Fruit fly (Drosophila melanogaster): ENCODE results near the gene ttk.

ttk gene

dm6 chr3R:31744044-31744652 lies 30.5 kb downstream of the ttk start, which contains the start of gene CG1896 (continued):
- peak; percentile 59; the same call in 1 of the 2 replicates for TF ChIP-seq CG6689 (GFP tag; IDR thresholded peaks at IDR 0.05)
- peak; percentile 63 for TF ChIP-seq kah (GFP tag; optimal IDR thresholded peaks at IDR 0.05)
- TF ChIP-seq tap (tag; optimal IDR thresholded peaks at IDR 0.05) = no peak
- TF ChIP-seq Bteb2 (GFP tag; optimal IDR thresholded peaks at IDR 0.05) = no peak
- no peak for TF ChIP-seq Ets97D (GFP tag; optimal IDR thresholded peaks at IDR 0.05)
- TF ChIP-seq her (GFP tag; optimal IDR thresholded peaks at IDR 0.05) = no peak
- TF ChIP-seq phol (tag; optimal IDR thresholded peaks at IDR 0.05) = peak; percentile 53
- no peak for TF ChIP-seq sima (GFP tag; optimal IDR thresholded peaks at IDR 0.05)
- TF ChIP-seq Xbp1 (GFP tag; optimal IDR thresholded peaks at IDR 0.05) = peak; percentile 43
- TF ChIP-seq seq (GFP tag; IDR thresholded peaks at IDR 0.05) = peak; percentile 71
- no peak for TF ChIP-seq CG14965 (GFP tag; optimal IDR thresholded peaks at IDR 0.05; ENCODE audit: borderline replicate concordance)
- TF ChIP-seq ssp (GFP tag; IDR thresholded peaks at IDR 0.05) = peak; percentile 24; the same call in 1 of the 2 replicates
- no peak for TF ChIP-seq CG13624 (GFP tag; optimal IDR thresholded peaks at IDR 0.05)
- peak; percentile 16 for TF ChIP-seq gcm (GFP tag; optimal IDR thresholded peaks at IDR 0.05)
- TF ChIP-seq chinmo (GFP tag; IDR thresholded peaks at IDR 0.05; ENCODE audit: partially characterized antibody) = no peak
- peak; percentile 29 for TF ChIP-seq grau (tag; optimal IDR thresholded peaks at IDR 0.05)
- peak; percentile 69; the same call in 2 of the 3 replicates for TF ChIP-seq so (GFP tag; IDR thresholded peaks at IDR 0.05)

DNA sequence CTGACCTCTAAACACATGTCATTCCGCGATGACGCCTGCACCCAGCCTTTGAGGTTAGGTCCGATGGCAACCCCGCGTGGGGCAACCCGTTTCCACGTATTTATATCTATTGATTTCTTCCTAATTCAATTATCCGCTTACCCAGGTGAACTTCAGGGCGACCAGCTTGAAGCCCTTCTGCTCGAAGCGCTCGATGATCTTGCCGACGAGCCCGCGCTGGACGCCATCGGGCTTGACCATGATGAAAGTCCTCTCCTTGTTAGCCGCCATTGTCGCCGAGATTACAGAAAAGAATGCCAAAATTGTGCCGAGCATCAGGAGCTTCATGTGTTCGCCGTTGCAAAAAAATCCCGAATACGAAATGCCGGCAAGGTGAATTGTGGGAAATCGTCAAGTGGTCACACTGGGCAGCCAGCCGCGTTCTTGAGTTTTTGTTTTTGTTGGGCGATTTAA lies 32.0 kb downstream of the ttk start, which contains the start of gene awd:
TSS of gene awd (minus strand) at position 449 of the 453 bp plus-strand sequence.
- TF ChIP-seq Rfx (GFP tag; IDR thresholded peaks at IDR 0.05) (no peak), CG10462 (GFP tag; optimal IDR thresholded peaks at IDR 0.05) (no peak), CG12659 (GFP tag; optimal IDR thresholded peaks at IDR 0.05) (peak; percentile 75), phol (tag; optimal IDR thresholded peaks at IDR 0.05) (peak; percentile 56), BEAF-32 (GFP tag; optimal IDR thresholded peaks at IDR 0.05) (peak; percentile 43), CG3726 (GFP tag; IDR thresholded peaks at IDR 0.05) (no peak), usp (GFP tag; optimal IDR thresholded peaks at IDR 0.05) (no peak), stwl (tag; optimal IDR thresholded peaks at IDR 0.05) (peak; percentile 50), H2.0 (GFP tag; IDR thresholded peaks at IDR 0.05) (no peak), dimm (GFP tag; IDR thresholded peaks at IDR 0.05) (no peak), NfI (GFP tag; optimal IDR thresholded peaks at IDR 0.05) (no peak), CG2129 (GFP tag; IDR thresholded peaks at IDR 0.05; ENCODE audit: partially characterized antibody) (no peak), CG33213 (GFP tag; optimal IDR thresholded peaks at IDR 0.05) (peak; percentile 5), CG14965 (GFP tag; optimal IDR thresholded peaks at IDR 0.05; ENCODE audit: borderline replicate concordance) (no peak), CG16813 (GFP tag; IDR thresholded peaks at IDR 0.05; ENCODE audit: partially characterized antibody) (peak; percentile 35; the same call in 1 of the 3 replicates), row (GFP tag; IDR thresholded peaks at IDR 0.05) (peak; percentile 24; the same call in 1 of the 3 replicates), Hr51 (GFP tag; optimal IDR thresholded peaks at IDR 0.05) (no peak), crol (GFP tag; IDR thresholded peaks at IDR 0.05) (no peak), CG32767 (GFP tag; IDR thresholded peaks at IDR 0.05) (no peak), Chrac-16 (GFP tag; optimal IDR thresholded peaks at IDR 0.05) (no peak), Gug (GFP tag; IDR thresholded peaks at IDR 0.05) (no peak), Lim3 (GFP tag; IDR thresholded peaks at IDR 0.05) (no peak), CG8944 (GFP tag; optimal IDR thresholded peaks at IDR 0.05) (no peak), cato (GFP tag; optimal IDR thresholded peaks at IDR 0.05; ENCODE audit: borderline replicate concordance) (no peak), Drgx (GFP tag; IDR thresholded peaks at IDR 0.05) (no peak), HLH4C (GFP tag; IDR thresholded peaks at IDR 0.05; ENCODE audit: partially characterized antibody) (0 out of 3 replicates have a peak, but pooled peaks have one; percentile 29), ttk (GFP tag; IDR thresholded peaks at IDR 0.05) (no peak), sisA (GFP tag; IDR thresholded peaks at IDR 0.05) (no peak), sd (tag; optimal IDR thresholded peaks at IDR 0.05) (peak; percentile 76), CG8359 (GFP tag; optimal IDR thresholded peaks at IDR 0.05; ENCODE audit: borderline replicate concordance) (no peak), ftz-f1 (GFP tag; optimal IDR thresholded peaks at IDR 0.05) (peak; percentile 64), crp (GFP tag; optimal IDR thresholded peaks at IDR 0.05) (peak in 1 of 2 experiments; percentile 28), Fer2 (tag; optimal IDR thresholded peaks at IDR 0.05) (no peak)

All from whole organism, embryonic.